Worm (Caenorhabditis elegans): ENCODE measurements around the gene rpl-6.

The rpl-6 gene

ce11 chrIII:7185473-7185872 is 22.8 kb upstream of the rpl-6 start, which contains the start of gene F37C12.14:
F37C12.14 (minus strand) TSS chrIII:7185573.
- TF ChIP-seq unc-62 (GFP tag; optimal IDR thresholded peaks at IDR 0.05): no peak

ce11 chrIII:7188300-7189052 is 19.8 kb upstream of the rpl-6 start, which contains the start of the genes F37C12.21 and F37C12.10:
F37C12.21 (plus strand) TSS chrIII:7188357.
F37C12.10 (minus strand) TSS chrIII:7188384.
- TF ChIP-seq unc-62 (GFP tag; optimal IDR thresholded peaks at IDR 0.05): no peak

- no peak for TF ChIP-seq unc-62 (GFP tag; optimal IDR thresholded peaks at IDR 0.05)
Observed at ce11 chrIII:7189581-7190128, 18.6 kb upstream of the rpl-6 start, which contains the start of gene rps-21. rps-21 (minus strand) TSS chrIII:7189631.

- no peak for TF ChIP-seq unc-62 (GFP tag; optimal IDR thresholded peaks at IDR 0.05)
Observed at ce11 chrIII:7192942-7193665, 15.1 kb upstream of the rpl-6 start, which contains the start of gene mec-14. mec-14 (minus strand) TSS chrIII:7192992.

- no peak for TF ChIP-seq unc-62 (GFP tag; optimal IDR thresholded peaks at IDR 0.05)
Observed at ce11 chrIII:7195325-7195724, 12.9 kb upstream of the rpl-6 start, which contains the start of gene F37C12.18. F37C12.18 (minus strand) TSS chrIII:7195425.

ce11 chrIII:7197973-7198372 is 10.3 kb upstream of the rpl-6 start, which contains the start of gene exos-9:
exos-9 (minus strand) TSS chrIII:7198073.
- no peak for TF ChIP-seq unc-62 (GFP tag; optimal IDR thresholded peaks at IDR 0.05)

ce11 chrIII:7198838-7199237 is 9.4 kb upstream of the rpl-6 start, which contains the start of gene pfd-5:
pfd-5 (minus strand) TSS chrIII:7198884.
- TF ChIP-seq unc-62 (GFP tag; optimal IDR thresholded peaks at IDR 0.05): no peak

ce11 chrIII:7199467-7199866 is 8.8 kb upstream of the rpl-6 start:
- no peak for TF ChIP-seq unc-62 (GFP tag; optimal IDR thresholded peaks at IDR 0.05)

ce11 chrIII:7201378-7202256 is 6.6 kb upstream of the rpl-6 start, which contains the start of gene dpy-31:
dpy-31 (plus strand) TSS chrIII:7202206.
- TF ChIP-seq unc-62 (GFP tag; optimal IDR thresholded peaks at IDR 0.05): no peak

- no peak for TF ChIP-seq unc-62 (GFP tag; optimal IDR thresholded peaks at IDR 0.05)
Observed at ce11 chrIII:7203130-7203775, 5.0 kb upstream of the rpl-6 start.

- TF ChIP-seq unc-62 (GFP tag; optimal IDR thresholded peaks at IDR 0.05): no peak
Observed at ce11 chrIII:7209721-7210120, 1.5 kb downstream of the rpl-6 start, which contains the start of gene R151.2. R151.2 (plus strand) TSS chrIII:7209967.

ce11 chrIII:7210486-7210885 is 2.2 kb downstream of the rpl-6 start:
- no peak for TF ChIP-seq unc-62 (GFP tag; optimal IDR thresholded peaks at IDR 0.05)

- TF ChIP-seq unc-62 (GFP tag; optimal IDR thresholded peaks at IDR 0.05): no peak
Observed at ce11 chrIII:7212028-7212427, 3.8 kb downstream of the rpl-6 start.

ce11 chrIII:7215532-7215931 is 7.3 kb downstream of the rpl-6 start:
- TF ChIP-seq unc-62 (GFP tag; optimal IDR thresholded peaks at IDR 0.05): no peak

- TF ChIP-seq unc-62 (GFP tag; optimal IDR thresholded peaks at IDR 0.05): no peak
Observed at ce11 chrIII:7216226-7216625, 8.0 kb downstream of the rpl-6 start, which contains the start of gene R151.1. R151.1 (plus strand) TSS chrIII:7216526.

Data from whole organism, dauer.